Fruit fly (Drosophila melanogaster): Measurements from ENCODE around the gene CG6865.

- TF ChIP-seq CTCF (optimal IDR thresholded peaks at IDR 0.05) (no peak), CG8478 (optimal IDR thresholded peaks at IDR 0.05) (no peak)
These were observed 34.1 kb downstream of the CG6865 start for dm6 chr3L:18897459-18898085.
